Worm (Caenorhabditis elegans) whole organism, L3 larva: ENCODE results near the gene txt-18.

ENCODE experiments used
- aly-2 ChIP-seq: fragments of 150-350 bp; optimal IDR thresholded peaks from 2 replicates; lab custom pipeline; 2014; ENCODE audit warnings: missing biosample characterization, missing genetic modification characterization
- ama-1 ChIP-seq: fragments of 150-350 bp; optimal IDR thresholded peaks from 2 replicates; lab custom pipeline; 2018
- jun-1 ChIP-seq: fragments of 150-350 bp; optimal IDR thresholded peaks from 2 replicates; lab custom pipeline; 2014; ENCODE audit warnings: missing biosample characterization, missing genetic modification reagents, missing genetic modification characterization
- lin-15B ChIP-seq: fragments of 150-350 bp; optimal IDR thresholded peaks from 2 replicates; lab custom pipeline; 2014; ENCODE audit warnings: missing biosample characterization, missing genetic modification characterization
- nfya-1 ChIP-seq: sonication (generic microtip); optimal IDR thresholded peaks from 2 replicates; lab custom pipeline; 2017; ENCODE audit warnings: missing genetic modification characterization, mild to moderate bottlenecking, missing compliant biosample characterization, antibody characterized with exemption, moderate library complexity; ENCODE audit not compliant: insufficient read depth
- nhr-12 ChIP-seq: fragments of 150-350 bp; optimal IDR thresholded peaks from 2 replicates; lab custom pipeline; 2014; ENCODE audit warnings: missing biosample characterization, missing genetic modification characterization
- pha-4 ChIP-seq: fragments of 150-350 bp; optimal IDR thresholded peaks from 2 replicates; lab custom pipeline; 2014; ENCODE audit warnings: missing biosample characterization, missing genetic modification reagents, missing genetic modification characterization
- pqm-1 ChIP-seq: fragments of 150-350 bp; optimal IDR thresholded peaks from 2 replicates; lab custom pipeline; 2017; ENCODE audit warnings: missing biosample characterization, missing genetic modification characterization, inconsistent platforms
- tbx-2 ChIP-seq: sonication (generic microtip); optimal IDR thresholded peaks from 2 replicates; lab custom pipeline; 2016; ENCODE audit warnings: mild to moderate bottlenecking, missing genetic modification characterization, missing compliant biosample characterization
- unc-62 ChIP-seq: fragments of 150-350 bp; sonication (generic microtip); optimal IDR thresholded peaks from 4 replicates; lab custom pipeline; 2014; ENCODE audit warnings: missing biosample characterization, missing genetic modification reagents, missing genetic modification characterization
- zag-1 ChIP-seq: fragments of 150-350 bp; optimal IDR thresholded peaks from 2 replicates; lab custom pipeline; 2014; ENCODE audit warnings: missing biosample characterization, missing genetic modification characterization
- ztf-11 ChIP-seq: fragments of 150-350 bp; optimal IDR thresholded peaks from 2 replicates; lab custom pipeline; 2014; ENCODE audit warnings: missing biosample characterization, missing genetic modification characterization

DNA sequence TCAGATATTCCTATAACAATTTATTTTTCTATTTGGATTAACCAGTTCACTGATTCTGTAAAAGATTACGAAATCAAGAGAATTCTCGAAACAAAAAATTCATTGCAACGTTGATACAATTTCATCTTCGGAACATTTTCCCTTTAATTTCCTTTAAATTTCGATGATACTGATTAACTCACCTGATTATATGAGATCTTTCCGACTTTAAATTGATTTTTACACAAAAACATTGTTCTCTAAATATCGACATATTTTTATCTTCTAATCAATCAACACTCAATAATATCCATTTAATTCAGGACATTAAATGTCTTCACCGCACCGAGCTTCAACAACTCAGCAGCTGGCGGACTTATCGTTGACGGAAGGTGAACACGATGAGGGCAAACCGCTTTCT, 27.1 kb downstream of the txt-18 start, which contains the start of gene lin-23:
- TF ChIP-seq nhr-12 (tag; lab: Kevin White, UChicago) (no peak), pha-4 (tag; lab: Kevin White, UChicago) (no peak), pqm-1 (no peak), tbx-2 (no peak), zag-1 (tag; lab: Kevin White, UChicago) (no peak), ama-1 (lab: Kevin White, UChicago) (no peak), aly-2 (tag; lab: Kevin White, UChicago) (no peak), jun-1 (tag; lab: Kevin White, UChicago) (no peak), ztf-11 (tag; lab: Kevin White, UChicago) (no peak), nfya-1 (tag; lab: Kevin White, UChicago) (no peak), unc-62 (GFP tag; lab: Kevin White, UChicago) (no peak), lin-15B (tag; lab: Kevin White, UChicago) (no peak)
